Fruit fly (Drosophila melanogaster) whole organism, pupa: ENCODE measurements around the gene Rdh.

ENCODE experiments used
- CG10348 ChIP-seq: fragments of 200-800 bp; sonication (Bioruptor generic); IDR thresholded peaks from 2 replicates; pipeline ENCODE4 v1.3.6; 2022; ENCODE audit warnings: missing biosample characterization, missing genetic modification characterization
- CG13204 ChIP-seq: fragments of 200-800 bp; sonication (Bioruptor generic); optimal IDR thresholded peaks from 2 replicates; lab custom pipeline; 2018; ENCODE audit warnings: missing biosample characterization, mild to moderate bottlenecking, missing genetic modification characterization, moderate library complexity
- CG14655 ChIP-seq: fragments of 200-800 bp; sonication (Bioruptor generic); optimal IDR thresholded peaks from 3 replicates; lab custom pipeline; 2017; ENCODE audit warnings: mild to moderate bottlenecking, missing biosample characterization, missing genetic modification reagents, missing genetic modification characterization
- CG15710 ChIP-seq: fragments of 200-800 bp; sonication (Bioruptor generic); optimal IDR thresholded peaks from 2 replicates; lab custom pipeline; 2018; ENCODE audit warnings: missing biosample characterization, mild to moderate bottlenecking, missing genetic modification characterization, moderate library complexity
- CG17806 ChIP-seq: fragments of 200-800 bp; sonication (Bioruptor generic); optimal IDR thresholded peaks from 2 replicates; lab custom pipeline; 2018; ENCODE audit warnings: missing biosample characterization, mild to moderate bottlenecking, missing genetic modification characterization, moderate library complexity
- CG32121 ChIP-seq: fragments of 200-800 bp; sonication (Bioruptor generic); IDR thresholded peaks from 2 replicates; pipeline ENCODE4 v1.3.6; 2022; ENCODE audit warnings: missing biosample characterization, missing genetic modification characterization
- CG8159 ChIP-seq: fragments of 200-800 bp; sonication (Bioruptor generic); optimal IDR thresholded peaks from 3 replicates; lab custom pipeline; 2018; ENCODE audit warnings: missing biosample characterization, mild to moderate bottlenecking, missing genetic modification characterization, moderate library complexity
- CG8301 ChIP-seq: fragments of 200-800 bp; sonication (Bioruptor generic); optimal IDR thresholded peaks from 2 replicates; lab custom pipeline; 2018; ENCODE audit warnings: missing biosample characterization, mild to moderate bottlenecking, missing genetic modification characterization
- CG9948 ChIP-seq: fragments of 200-800 bp; sonication (Bioruptor generic); optimal IDR thresholded peaks from 2 replicates; lab custom pipeline; 2018; ENCODE audit warnings: missing biosample characterization, mild to moderate bottlenecking, missing genetic modification characterization, moderate library complexity
- D1 ChIP-seq: fragments of 200-800 bp; sonication (Bioruptor generic); optimal IDR thresholded peaks from 2 replicates; lab custom pipeline; 2018; ENCODE audit warnings: missing biosample characterization, mild to moderate bottlenecking, missing genetic modification characterization, moderate library complexity
- EcR ChIP-seq: fragments of 200-800 bp; sonication (Bioruptor generic); optimal IDR thresholded peaks from 3 replicates; lab custom pipeline; 2019; ENCODE audit warnings: missing biosample characterization, missing genetic modification characterization, mild to moderate bottlenecking, moderate library complexity, missing genetic modification reagents
- Ets98B ChIP-seq: fragments of 200-800 bp; sonication (Bioruptor generic); IDR thresholded peaks from 2 replicates; pipeline ENCODE4 v1.3.6; 2022; ENCODE audit warnings: missing biosample characterization, missing genetic modification characterization
- Pif1A ChIP-seq: fragments of 200-800 bp; sonication (Bioruptor generic); optimal IDR thresholded peaks from 3 replicates; lab custom pipeline; 2016; ENCODE audit warnings: missing biosample characterization, missing genetic modification characterization
- Snoo ChIP-seq: fragments of 200-800 bp; sonication (Bioruptor generic); optimal IDR thresholded peaks from 3 replicates; lab custom pipeline; 2017; ENCODE audit warnings: missing biosample characterization, mild to moderate bottlenecking, missing genetic modification characterization, inconsistent platforms

- TF ChIP-seq Snoo (tag; lab: Kevin White, UChicago) (no peak), CG13204 (GFP tag; lab: Kevin White, UChicago) (no peak), EcR (no peak), CG10348 (GFP tag; lab: Robert Waterston, UW) (no peak), CG17806 (tag; lab: Kevin White, UChicago) (no peak), CG15710 (no peak), CG9948 (no peak), CG8301 (tag; lab: Kevin White, UChicago) (no peak), CG14655 (GFP tag; lab: Kevin White, UChicago) (no peak), CG8159 (tag; lab: Kevin White, UChicago) (no peak), Ets98B (GFP tag; lab: Robert Waterston, UW) (no peak), CG32121 (GFP tag; lab: Robert Waterston, UW) (no peak), Pif1A (no peak), D1 (tag; lab: Kevin White, UChicago) (no peak)
Measured at dm6 chr3L:3783436-3783835, 41.8 kb upstream of the Rdh start.
